Fruit fly (Drosophila melanogaster) whole organism, pupa: ENCODE results near the gene CG33306.

Experiments
- CG10348 ChIP-seq: fragments of 200-800 bp; sonication (Bioruptor generic); IDR thresholded peaks from 2 replicates; pipeline ENCODE4 v1.3.6; 2022; ENCODE audit warnings: missing biosample characterization, missing genetic modification characterization
- CG12605 ChIP-seq: fragments of 200-800 bp; sonication (Bioruptor generic); IDR thresholded peaks from 2 replicates; pipeline ENCODE4 v1.3.6; 2022; ENCODE audit warnings: missing biosample characterization, missing genetic modification characterization
- CG13204 ChIP-seq: fragments of 200-800 bp; sonication (Bioruptor generic); optimal IDR thresholded peaks from 2 replicates; lab custom pipeline; 2018; ENCODE audit warnings: missing biosample characterization, mild to moderate bottlenecking, missing genetic modification characterization, moderate library complexity
- CG14655 ChIP-seq: fragments of 200-800 bp; sonication (Bioruptor generic); optimal IDR thresholded peaks from 3 replicates; lab custom pipeline; 2017; ENCODE audit warnings: mild to moderate bottlenecking, missing biosample characterization, missing genetic modification reagents, missing genetic modification characterization
- CG15710 ChIP-seq: fragments of 200-800 bp; sonication (Bioruptor generic); optimal IDR thresholded peaks from 2 replicates; lab custom pipeline; 2018; ENCODE audit warnings: missing biosample characterization, mild to moderate bottlenecking, missing genetic modification characterization, moderate library complexity
- CG17806 ChIP-seq: fragments of 200-800 bp; sonication (Bioruptor generic); optimal IDR thresholded peaks from 2 replicates; lab custom pipeline; 2018; ENCODE audit warnings: missing biosample characterization, mild to moderate bottlenecking, missing genetic modification characterization, moderate library complexity
- CG32121 ChIP-seq: fragments of 200-800 bp; sonication (Bioruptor generic); IDR thresholded peaks from 2 replicates; pipeline ENCODE4 v1.3.6; 2022; ENCODE audit warnings: missing biosample characterization, missing genetic modification characterization
- CG34367 ChIP-seq: fragments of 200-800 bp; sonication (Bioruptor generic); optimal IDR thresholded peaks from 2 replicates; lab custom pipeline; 2018; ENCODE audit warnings: missing biosample characterization, mild to moderate bottlenecking, missing genetic modification characterization
- CG4496 ChIP-seq: fragments of 200-800 bp; sonication (Bioruptor generic); IDR thresholded peaks from 3 replicates; pipeline ENCODE4 v1.3.6; 2022; ENCODE audit warnings: missing biosample characterization, missing genetic modification characterization
- CG8159 ChIP-seq: fragments of 200-800 bp; sonication (Bioruptor generic); optimal IDR thresholded peaks from 3 replicates; lab custom pipeline; 2018; ENCODE audit warnings: missing biosample characterization, mild to moderate bottlenecking, missing genetic modification characterization, moderate library complexity
- CG9948 ChIP-seq: fragments of 200-800 bp; sonication (Bioruptor generic); optimal IDR thresholded peaks from 2 replicates; lab custom pipeline; 2018; ENCODE audit warnings: missing biosample characterization, mild to moderate bottlenecking, missing genetic modification characterization, moderate library complexity
- D1 ChIP-seq: fragments of 200-800 bp; sonication (Bioruptor generic); optimal IDR thresholded peaks from 2 replicates; lab custom pipeline; 2018; ENCODE audit warnings: missing biosample characterization, mild to moderate bottlenecking, missing genetic modification characterization, moderate library complexity
- EcR ChIP-seq: fragments of 200-800 bp; sonication (Bioruptor generic); optimal IDR thresholded peaks from 3 replicates; lab custom pipeline; 2019; ENCODE audit warnings: missing biosample characterization, missing genetic modification characterization, mild to moderate bottlenecking, moderate library complexity, missing genetic modification reagents
- Ets98B ChIP-seq: fragments of 200-800 bp; sonication (Bioruptor generic); IDR thresholded peaks from 2 replicates; pipeline ENCODE4 v1.3.6; 2022; ENCODE audit warnings: missing biosample characterization, missing genetic modification characterization
- Pif1A ChIP-seq: fragments of 200-800 bp; sonication (Bioruptor generic); optimal IDR thresholded peaks from 3 replicates; lab custom pipeline; 2016; ENCODE audit warnings: missing biosample characterization, missing genetic modification characterization
- Pif1B ChIP-seq: fragments of 200-800 bp; sonication (Bioruptor generic); optimal IDR thresholded peaks from 3 replicates; lab custom pipeline; 2016; ENCODE audit warnings: missing biosample characterization, missing genetic modification characterization
- Snoo ChIP-seq: fragments of 200-800 bp; sonication (Bioruptor generic); optimal IDR thresholded peaks from 3 replicates; lab custom pipeline; 2017; ENCODE audit warnings: missing biosample characterization, mild to moderate bottlenecking, missing genetic modification characterization, inconsistent platforms
- fd96Ca ChIP-seq: fragments of 200-800 bp; sonication (Bioruptor generic); IDR thresholded peaks from 3 replicates; pipeline ENCODE4 v1.3.6; 2022; ENCODE audit warnings: missing biosample characterization, missing genetic modification characterization
- gl ChIP-seq: fragments of 200-800 bp; sonication (Bioruptor generic); optimal IDR thresholded peaks from 2 replicates; lab custom pipeline; 2018; ENCODE audit warnings: missing biosample characterization, mild to moderate bottlenecking, missing genetic modification characterization
- rn ChIP-seq: fragments of 200-800 bp; sonication (Bioruptor generic); IDR thresholded peaks from 2 replicates; pipeline ENCODE4 v1.3.6; 2022; ENCODE audit warnings: missing biosample characterization, missing genetic modification characterization

Gene CG33306

DNA sequence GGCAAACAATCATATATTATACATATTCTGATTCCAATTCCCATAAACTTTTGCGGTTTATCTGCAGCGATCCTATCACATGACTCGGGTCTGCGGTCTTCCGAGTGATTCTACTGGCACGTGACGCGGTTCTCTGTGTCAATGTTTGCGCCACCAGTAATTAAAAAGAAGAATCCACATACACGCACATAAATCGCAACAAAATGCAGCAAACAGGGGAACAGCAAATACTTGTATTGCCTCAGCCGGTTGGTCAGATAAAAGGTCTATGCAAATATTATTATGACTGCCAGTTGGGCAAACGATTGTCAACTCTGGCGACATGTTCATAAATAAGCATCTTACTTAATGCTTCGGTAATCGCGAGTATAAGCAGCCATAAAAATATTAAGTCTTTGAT, 35.6 kb downstream of the CG33306 start:
- TF ChIP-seq EcR (GFP tag; lab: Kevin White, UChicago): no peak
- TF ChIP-seq Snoo: peak; percentile 3
- TF ChIP-seq CG13204: no peak

DNA sequence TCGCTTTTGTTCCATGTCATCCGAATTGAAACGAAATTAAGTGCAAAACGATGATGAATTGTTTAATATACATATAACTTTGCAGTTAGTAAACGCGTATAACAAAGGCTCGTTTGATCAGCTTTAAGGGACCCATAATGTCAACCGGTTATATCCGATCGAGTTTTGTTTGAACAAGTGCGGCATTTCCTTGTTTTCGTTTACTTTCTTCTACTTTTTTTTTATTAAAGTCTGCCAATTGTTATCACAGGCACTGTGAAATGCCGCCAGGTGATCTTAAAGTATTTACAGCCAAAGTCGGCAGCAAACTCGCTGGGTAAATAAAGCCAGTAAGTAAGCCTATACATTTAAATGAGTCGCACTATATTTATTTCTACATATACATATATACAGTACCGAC, 36.4 kb downstream of the CG33306 start:
- TF ChIP-seq rn (no peak), Pif1B (GFP tag; lab: Kevin White, UChicago) (no peak), Snoo (no peak), CG34367 (no peak), CG14655 (GFP tag; lab: Kevin White, UChicago) (no peak), CG12605 (GFP tag; lab: Robert Waterston, UW) (no peak), Ets98B (GFP tag; lab: Robert Waterston, UW) (no peak), CG15710 (tag; lab: Kevin White, UChicago) (no peak)

DNA sequence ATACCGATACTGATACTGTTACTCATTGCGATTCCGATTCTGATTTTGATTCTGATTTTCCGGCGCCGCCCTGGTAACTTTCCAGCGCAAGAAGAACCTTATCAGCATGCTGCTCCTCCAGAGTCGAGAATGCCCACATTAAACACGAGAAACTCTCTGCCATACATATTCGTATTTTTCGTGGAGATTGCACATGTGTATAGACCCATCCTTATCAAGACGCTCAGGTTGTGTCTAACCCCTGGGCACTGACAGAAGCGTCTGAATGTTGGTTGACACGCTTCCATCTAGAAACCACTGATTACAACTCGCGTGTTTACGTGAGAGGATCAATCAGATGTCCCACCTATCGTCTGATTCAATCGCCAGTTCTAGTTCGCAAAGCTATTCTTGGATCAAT, 38.4 kb downstream of the CG33306 start:
- TF ChIP-seq rn (no peak), gl (tag; lab: Kevin White, UChicago) (no peak), CG4496 (GFP tag; lab: Robert Waterston, UW) (no peak), Pif1A (no peak), CG32121 (GFP tag; lab: Robert Waterston, UW) (no peak), Ets98B (GFP tag; lab: Robert Waterston, UW) (no peak), CG34367 (no peak), EcR (GFP tag; lab: Kevin White, UChicago) (no peak), CG10348 (no peak), CG8159 (tag; lab: Kevin White, UChicago) (no peak), CG15710 (tag; lab: Kevin White, UChicago) (no peak), CG9948 (tag; lab: Kevin White, UChicago) (no peak), CG14655 (GFP tag; lab: Kevin White, UChicago) (no peak), Pif1B (GFP tag; lab: Kevin White, UChicago) (no peak), fd96Ca (GFP tag; lab: Robert Waterston, UW) (no peak), CG17806 (tag; lab: Kevin White, UChicago) (no peak), Snoo (no peak)

DNA sequence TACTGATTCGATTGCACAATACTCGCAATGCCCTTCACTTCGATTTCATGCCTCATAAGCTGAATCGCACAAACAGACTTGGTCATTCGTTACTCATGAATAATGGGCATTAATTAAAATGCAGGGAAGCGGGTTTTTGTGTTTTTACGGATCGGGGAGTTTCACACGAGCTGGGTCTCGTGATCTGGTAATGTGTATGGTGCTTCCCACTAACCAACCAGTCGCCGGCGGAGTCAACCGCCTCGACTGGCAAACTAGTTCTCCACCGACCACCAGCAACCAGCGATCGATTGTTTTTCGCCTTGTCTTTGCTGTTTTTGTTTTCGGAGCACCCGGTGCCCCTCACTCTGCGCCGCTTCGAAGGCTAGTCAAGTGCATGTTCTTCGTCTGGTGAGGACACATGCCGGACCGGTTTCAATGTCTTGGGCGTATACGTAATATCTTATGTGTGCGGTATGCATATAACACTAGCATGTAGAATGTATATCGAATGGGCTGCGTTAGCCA, 38.9 kb downstream of the CG33306 start:
- TF ChIP-seq gl (tag; lab: Kevin White, UChicago) (peak; percentile 37), CG17806 (tag; lab: Kevin White, UChicago) (no peak), Ets98B (GFP tag; lab: Robert Waterston, UW) (peak; percentile 46; the same call in 1 of the 2 replicates), CG12605 (GFP tag; lab: Robert Waterston, UW) (no peak), CG4496 (GFP tag; lab: Robert Waterston, UW) (no peak), CG34367 (no peak), fd96Ca (GFP tag; lab: Robert Waterston, UW) (peak; percentile 46; the same call in 1 of the 3 replicates), Pif1A (no peak), EcR (GFP tag; lab: Kevin White, UChicago) (peak; percentile 90)

DNA sequence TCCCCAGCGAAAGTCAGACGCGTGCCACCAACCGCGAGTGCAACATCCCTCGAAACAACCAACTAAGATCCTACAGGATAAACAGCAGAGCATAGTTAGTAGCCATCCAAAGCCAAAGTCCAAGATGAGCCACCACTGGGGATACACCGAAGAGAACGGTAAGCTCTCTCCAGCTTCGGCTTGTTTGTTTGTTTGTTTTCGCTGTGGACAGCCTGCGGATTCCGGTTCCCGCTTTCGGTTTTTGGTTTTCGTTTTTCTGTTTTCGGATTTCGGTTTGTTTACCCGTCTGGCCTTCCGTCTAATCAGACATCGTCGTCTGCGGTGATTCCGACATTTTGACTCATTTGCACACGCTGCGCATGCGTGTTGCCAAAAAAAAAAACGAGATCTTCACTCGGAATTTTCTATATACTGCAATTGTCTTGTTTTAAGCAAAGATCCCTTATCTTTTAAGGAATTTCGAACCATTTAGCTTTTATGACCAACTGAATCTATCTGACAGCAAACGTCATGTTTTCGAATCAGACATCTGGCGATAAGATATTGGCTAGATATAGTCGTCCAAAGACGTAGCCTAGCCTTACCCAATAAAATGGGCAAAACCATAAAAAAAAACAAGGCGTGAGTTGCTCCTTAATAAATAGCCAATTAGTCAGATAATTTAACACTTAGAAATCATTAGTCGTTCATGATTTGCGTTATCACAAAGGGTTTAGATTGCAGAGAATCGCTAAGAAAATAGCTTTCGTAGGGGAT, 39.6 kb downstream of the CG33306 start:
- TF ChIP-seq CG4496 (GFP tag; lab: Robert Waterston, UW): 0 out of 3 replicates have a peak, but pooled peaks have one; percentile 22
- TF ChIP-seq CG15710 (tag; lab: Kevin White, UChicago): no peak
- TF ChIP-seq, all 21 proteins: peak for 1

DNA sequence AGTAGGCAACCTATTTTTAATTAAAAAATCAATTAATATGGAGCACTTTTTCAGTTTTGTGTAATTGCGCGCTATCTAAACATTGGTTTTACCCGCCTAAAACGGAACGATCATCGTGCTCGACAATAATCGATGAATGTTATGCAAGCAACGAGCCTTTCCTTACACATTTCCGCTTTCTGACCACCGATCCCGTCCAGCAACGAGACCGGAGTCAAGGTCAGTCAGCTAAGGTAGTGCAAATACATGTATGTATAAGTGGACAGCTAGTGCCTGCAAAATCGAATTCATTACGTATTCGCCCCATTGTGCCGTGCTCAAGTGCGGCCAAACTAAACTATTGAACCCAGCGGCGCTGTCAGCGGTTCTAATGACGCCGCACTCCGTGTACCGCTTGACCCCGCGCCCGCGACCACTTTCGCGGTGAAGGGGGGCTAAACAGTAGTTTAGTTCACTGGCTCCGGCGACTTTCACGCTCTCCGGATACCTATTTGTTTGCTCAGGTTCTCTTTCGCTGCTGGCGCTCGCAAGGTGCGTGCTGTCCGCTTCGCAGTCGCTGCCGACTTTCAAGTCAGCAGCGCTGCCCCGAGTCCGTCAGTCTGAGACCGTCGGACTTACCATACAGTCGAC, 40.4 kb downstream of the CG33306 start, which contains the start of gene CAH1:
CAH1 (plus strand) TSS at position 595 of the 630 bp plus-strand sequence.
- no peak for TF ChIP-seq CG10348
- no peak for TF ChIP-seq D1 (tag; lab: Kevin White, UChicago)
- TF ChIP-seq EcR (GFP tag; lab: Kevin White, UChicago): no peak
- no peak for TF ChIP-seq CG4496 (GFP tag; lab: Robert Waterston, UW)
- TF ChIP-seq CG8159 (tag; lab: Kevin White, UChicago): no peak
- no peak for TF ChIP-seq CG32121 (GFP tag; lab: Robert Waterston, UW)
- TF ChIP-seq gl (tag; lab: Kevin White, UChicago): no peak

DNA sequence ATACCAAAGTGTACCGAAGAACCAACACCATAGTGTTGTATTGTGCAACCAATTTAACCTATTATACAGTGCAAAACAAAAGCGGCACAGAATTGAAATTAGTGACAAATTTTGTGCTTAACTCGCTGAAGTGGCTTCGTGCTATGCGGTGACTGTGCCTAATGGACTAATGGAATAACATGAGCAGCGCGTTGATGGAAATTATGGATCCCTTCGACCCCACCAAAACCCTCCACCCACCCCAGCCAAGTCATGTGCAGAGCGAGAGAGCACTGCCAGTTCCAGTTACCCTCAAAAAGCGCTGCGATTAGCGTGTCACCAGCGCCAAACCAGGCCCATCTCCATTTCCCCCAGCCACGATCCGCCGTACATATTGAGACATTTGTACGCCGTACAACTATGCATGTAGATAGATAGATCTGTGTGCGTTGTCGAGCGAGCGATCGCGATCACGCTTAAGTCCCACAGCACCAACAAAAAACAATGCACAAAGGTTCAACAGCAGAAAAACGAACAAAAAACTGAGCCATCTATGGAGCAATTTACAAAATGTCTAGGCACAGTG, 41.4 kb downstream of the CG33306 start:
- TF ChIP-seq D1 (tag; lab: Kevin White, UChicago) (no peak), CG12605 (GFP tag; lab: Robert Waterston, UW) (0 out of 2 replicates have a peak, but pooled peaks have one; percentile 52)
